Worm (Caenorhabditis elegans) whole organism, late embryonic: Measurements from ENCODE around the gene F21A3.4.

ENCODE experiments used
- F13H6.1 ChIP-seq: sonication (generic microtip); optimal IDR thresholded peaks from 2 replicates; lab custom pipeline; 2016; ENCODE audit warnings: missing genetic modification characterization, missing compliant biosample characterization
- dmd-4 ChIP-seq: sonication (generic microtip); optimal IDR thresholded peaks from 2 replicates; lab custom pipeline; 2016; ENCODE audit warnings: borderline replicate concordance, missing genetic modification characterization, missing compliant biosample characterization
- npax-4 ChIP-seq: sonication (generic microtip); optimal IDR thresholded peaks from 2 replicates; lab custom pipeline; 2016; ENCODE audit warnings: missing genetic modification characterization, missing compliant biosample characterization
- pqm-1 ChIP-seq: sonication (generic microtip); optimal IDR thresholded peaks from 2 replicates; lab custom pipeline; 2016; ENCODE audit warnings: missing genetic modification characterization, missing compliant biosample characterization

ce11 chrV:15492518-15492917, 43.9 kb upstream of the F21A3.4 start, which contains the start of gene str-264:
- no peak for TF ChIP-seq dmd-4
- no peak for TF ChIP-seq npax-4 (tag; lab: Kevin White, UChicago)
- no peak for TF ChIP-seq F13H6.1 (tag; lab: Kevin White, UChicago)
- no peak for TF ChIP-seq pqm-1 (tag; lab: Kevin White, UChicago)
